Worm (Caenorhabditis elegans) whole organism, dauer: ENCODE measurements around the gene C17E7.13.

Source experiments
- unc-62 ChIP-seq: sonication (generic microtip); optimal IDR thresholded peaks from 2 replicates; lab custom pipeline; 2017; ENCODE audit warnings: missing biosample characterization, missing genetic modification reagents, missing genetic modification characterization

Gene C17E7.13

DNA sequence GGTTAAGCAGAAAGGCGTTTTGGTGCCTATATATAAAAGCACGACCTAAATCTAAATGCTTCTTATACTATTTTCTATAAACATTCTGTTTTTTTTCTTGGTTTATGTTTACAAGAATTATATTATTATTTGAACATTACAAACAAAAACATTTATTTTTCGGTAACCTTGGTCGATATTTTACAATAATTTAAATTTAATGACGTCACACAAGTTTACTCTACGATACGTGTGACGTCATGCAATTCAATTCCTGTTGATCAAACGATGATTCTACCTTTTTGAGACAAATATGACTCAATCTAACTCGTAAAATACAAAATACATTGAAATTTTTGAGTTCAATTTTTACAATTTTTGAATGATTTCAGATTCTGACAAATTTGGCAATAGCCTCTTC is 6.9 kb upstream of the C17E7.13 start:
- no peak for TF ChIP-seq unc-62 (GFP tag; lab: Kevin White, UChicago)

DNA sequence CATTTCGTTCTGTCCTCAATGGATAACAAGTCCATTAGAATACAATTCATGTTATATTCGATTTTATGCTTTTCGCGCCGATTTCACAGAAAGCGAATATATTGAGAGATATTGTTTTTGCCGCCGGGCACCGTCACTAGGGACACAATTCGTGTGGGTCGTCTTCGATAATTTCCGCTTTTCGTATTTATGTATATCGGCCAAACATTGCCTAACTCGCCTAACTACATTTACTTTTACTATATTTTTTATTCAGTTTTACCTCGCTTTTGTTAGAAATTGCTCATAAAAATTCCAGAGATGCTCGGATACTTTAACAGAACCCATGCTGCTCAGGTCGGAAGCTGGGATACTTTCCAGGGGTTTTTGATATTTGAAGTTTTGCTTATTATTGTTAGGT is 5.6 kb upstream of the C17E7.13 start, which contains the start of gene sre-9:
Gene sre-9 (plus strand): TSS at position 301 of the 400 bp plus-strand sequence.
- TF ChIP-seq unc-62 (GFP tag; lab: Kevin White, UChicago) = no peak

DNA sequence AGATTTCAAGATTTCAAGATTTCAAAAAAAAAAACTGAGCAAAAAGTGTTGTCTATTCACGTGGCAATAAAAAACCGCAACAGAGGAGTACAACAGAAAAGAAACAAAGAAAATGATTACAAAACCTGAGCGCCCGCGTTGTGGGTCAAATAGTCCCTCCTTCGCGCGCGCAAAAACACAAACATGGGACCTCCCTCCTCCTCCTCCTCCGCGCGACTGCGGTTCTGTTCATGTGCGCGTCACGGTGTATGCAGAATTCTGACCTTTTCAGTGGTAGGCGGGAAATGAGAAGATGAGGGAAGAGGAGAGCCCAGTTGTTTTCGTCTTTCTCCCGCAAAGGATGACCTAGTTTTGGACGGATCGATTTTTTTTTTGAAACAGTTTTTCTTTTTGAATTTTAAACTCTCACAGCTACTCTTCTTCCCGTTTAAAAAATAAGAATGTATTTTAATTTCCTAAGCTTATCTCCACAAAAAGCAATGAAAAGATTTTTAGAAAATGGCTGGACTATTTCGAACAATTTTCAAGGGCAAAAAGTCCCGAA is 3.3 kb upstream of the C17E7.13 start, which contains the start of gene C17E7.4:
Gene C17E7.4 (plus strand): TSS at position 494 of the 544 bp plus-strand sequence.
- TF ChIP-seq unc-62 (GFP tag; lab: Kevin White, UChicago) = no peak

DNA sequence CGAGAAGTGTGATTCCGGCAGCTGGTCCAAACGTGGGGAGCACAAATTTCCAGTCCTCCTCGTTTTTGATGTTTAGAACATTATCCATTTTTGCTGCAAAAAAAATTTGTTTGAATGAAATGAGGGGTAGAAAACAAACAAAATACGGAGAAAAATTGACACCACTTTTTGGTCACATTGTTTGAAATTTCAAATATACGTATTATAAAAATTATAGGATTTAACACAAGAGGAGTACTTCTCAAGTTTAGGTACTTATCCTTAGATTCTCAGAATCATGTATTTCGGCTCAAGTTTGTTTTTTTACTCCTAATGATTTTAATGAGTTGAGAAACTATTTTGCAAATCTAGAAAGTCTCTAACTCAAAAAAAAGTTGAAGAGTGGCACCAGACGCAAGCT is 2.8 kb upstream of the C17E7.13 start, which contains the start of gene C17E7.12:
Gene C17E7.12 (minus strand): TSS at position 101 of the 400 bp plus-strand sequence.
- no peak for TF ChIP-seq unc-62 (GFP tag; lab: Kevin White, UChicago)

DNA sequence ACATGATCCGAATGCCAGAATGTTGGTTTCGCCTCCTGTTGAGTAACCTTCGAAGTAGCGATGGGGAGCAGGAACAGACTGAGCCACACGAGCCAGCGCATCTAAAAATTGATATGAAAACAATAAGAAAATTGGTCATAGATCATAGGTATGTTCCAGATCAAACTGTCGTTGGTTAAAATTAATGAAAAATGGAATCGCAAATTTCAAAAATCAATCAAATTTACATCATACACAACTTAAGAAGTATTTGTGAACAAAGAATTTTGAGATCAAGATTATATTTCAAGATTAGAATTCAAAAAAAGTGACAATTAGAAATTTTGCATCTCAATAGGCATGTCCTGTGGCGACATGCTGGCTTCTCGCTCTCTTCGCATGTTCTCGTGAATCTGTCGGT is 1.7 kb upstream of the C17E7.13 start, which contains the start of gene C17E7.9:
Gene C17E7.9 (minus strand): TSS at position 101 of the 400 bp plus-strand sequence.
- TF ChIP-seq unc-62 (GFP tag; lab: Kevin White, UChicago) = no peak

DNA sequence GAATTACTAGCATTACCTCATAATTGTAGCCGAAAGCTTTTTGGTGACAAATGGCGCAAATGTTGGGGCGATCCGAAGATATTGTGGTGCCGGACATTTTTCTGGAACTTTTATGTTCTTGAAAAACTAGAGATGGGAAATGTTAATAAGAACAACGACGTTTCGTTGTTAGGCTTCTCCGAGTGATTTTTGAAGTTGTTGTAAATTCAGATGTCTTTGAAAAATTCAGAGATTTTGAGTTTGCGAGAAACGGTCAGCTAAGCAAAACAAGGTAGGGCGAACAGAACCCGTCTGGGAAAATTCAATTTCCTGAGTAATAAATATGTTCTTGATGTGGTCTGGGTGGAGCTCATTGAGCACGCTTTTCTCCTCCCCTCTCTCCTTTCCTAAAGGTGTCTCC is 3.0 kb downstream of the C17E7.13 start, which contains the start of gene nhr-124:
Gene nhr-124 (minus strand): TSS at position 101 of the 400 bp plus-strand sequence.
- TF ChIP-seq unc-62 (GFP tag; lab: Kevin White, UChicago) = no peak

DNA sequence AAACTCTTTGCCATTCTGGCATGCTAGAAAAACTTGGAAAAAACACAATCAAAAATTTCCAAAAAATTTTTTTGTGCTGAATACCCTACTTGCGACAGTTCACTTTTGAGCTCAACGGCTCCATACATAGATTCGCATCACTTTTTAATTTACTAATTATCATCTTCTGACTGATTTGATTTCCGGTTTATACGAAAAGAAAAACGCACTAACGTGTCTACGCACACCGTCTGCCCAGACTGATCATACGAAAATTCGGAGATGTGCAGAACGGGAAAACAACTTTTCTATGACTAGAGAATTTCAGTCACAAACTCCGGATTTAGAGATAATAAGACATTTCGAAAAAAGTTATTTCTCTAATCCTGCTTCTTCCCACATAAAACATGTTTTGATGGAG is 4.5 kb downstream of the C17E7.13 start:
- TF ChIP-seq unc-62 (GFP tag; lab: Kevin White, UChicago) = no peak

DNA sequence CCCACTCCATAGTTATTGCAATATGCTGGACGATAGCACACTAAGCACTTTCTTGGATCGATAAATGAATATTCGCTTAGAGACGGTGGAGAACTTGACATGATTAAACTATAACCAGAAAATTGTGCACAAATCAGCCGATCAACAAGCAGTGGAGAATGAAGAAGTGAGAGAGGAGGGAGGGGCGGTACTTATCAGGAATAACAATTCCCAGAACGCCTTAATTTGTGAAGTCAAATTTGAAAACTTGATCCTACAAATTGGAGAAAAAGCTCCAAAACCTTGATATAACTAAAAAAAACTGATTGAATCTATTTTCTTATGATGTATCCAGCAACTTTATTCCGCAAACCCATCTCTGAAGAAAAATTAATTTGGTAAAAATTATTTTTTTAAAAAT is 10.9 kb downstream of the C17E7.13 start, which contains the start of gene nhr-159:
Gene nhr-159 (minus strand): TSS at position 101 of the 400 bp plus-strand sequence.
- no peak for TF ChIP-seq unc-62 (GFP tag; lab: Kevin White, UChicago)

DNA sequence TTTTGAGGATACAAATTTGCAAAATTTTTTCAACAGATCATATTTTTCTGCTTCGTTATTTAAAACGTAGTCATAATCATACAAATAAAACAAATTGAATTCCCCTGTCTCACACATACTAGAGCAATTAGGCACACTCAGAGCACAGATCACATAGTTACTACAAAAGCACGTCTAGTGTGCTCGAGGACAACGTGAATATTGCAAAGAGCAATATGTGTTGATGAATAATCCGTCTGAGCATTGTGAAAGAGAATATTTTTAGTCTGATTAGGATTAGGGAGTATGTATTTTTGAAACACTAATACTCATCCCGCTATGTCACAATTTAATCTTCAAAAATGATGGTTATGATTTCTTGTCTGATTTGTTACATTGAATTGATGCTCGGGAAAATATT is 11.8 kb downstream of the C17E7.13 start:
- no peak for TF ChIP-seq unc-62 (GFP tag; lab: Kevin White, UChicago)

DNA sequence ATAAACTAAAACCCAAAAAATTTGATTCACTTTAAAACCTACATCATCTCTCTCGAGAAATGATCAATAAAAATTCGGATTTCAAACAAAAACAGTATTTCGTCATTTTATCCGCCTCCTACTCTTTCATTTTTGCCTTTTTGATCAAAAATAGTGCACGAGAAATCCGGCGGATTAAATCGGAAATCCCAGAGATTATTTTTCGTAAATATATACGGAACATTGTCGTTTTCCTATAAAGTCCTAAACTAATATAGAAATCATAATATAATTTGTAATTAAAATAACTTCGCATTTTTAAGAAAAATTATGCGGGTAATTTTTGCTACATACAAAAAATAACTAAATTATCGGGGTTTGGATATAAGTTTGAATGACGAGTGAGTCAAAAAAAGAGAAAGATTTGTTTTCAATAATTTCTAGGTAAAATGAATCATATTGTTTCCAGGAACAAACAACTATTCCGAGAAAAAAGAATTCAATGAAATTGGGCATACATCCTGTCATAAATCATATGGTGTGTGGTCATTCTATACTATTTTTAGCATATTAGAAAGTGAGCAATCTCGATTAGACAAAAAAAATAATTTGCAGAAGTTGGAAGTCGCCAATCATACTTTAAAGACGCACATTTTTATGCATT is 14.9 kb downstream of the C17E7.13 start, which contains the start of gene nhr-158:
Gene nhr-158 (minus strand): TSS at position 51 of the 643 bp plus-strand sequence.
- no peak for TF ChIP-seq unc-62 (GFP tag; lab: Kevin White, UChicago)

DNA sequence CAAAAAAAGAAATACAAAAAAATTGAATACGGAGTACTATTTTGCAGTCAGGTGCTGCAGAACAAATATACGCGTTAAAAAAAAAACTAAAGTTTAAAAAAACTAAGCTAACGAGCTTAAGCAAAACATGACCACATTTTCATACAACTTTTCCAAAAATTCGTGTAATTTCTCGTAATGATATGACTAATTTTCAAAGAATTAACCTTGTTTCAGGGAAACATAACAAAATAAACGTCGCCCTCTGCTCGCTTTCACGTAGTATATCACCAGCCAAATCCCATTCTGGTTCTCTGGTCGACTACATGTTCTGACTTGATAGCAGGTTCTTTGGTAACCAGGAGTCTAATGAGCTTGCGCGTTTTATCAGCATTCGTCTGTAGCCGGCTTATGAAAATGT is 18.7 kb downstream of the C17E7.13 start:
- no peak for TF ChIP-seq unc-62 (GFP tag; lab: Kevin White, UChicago)

DNA sequence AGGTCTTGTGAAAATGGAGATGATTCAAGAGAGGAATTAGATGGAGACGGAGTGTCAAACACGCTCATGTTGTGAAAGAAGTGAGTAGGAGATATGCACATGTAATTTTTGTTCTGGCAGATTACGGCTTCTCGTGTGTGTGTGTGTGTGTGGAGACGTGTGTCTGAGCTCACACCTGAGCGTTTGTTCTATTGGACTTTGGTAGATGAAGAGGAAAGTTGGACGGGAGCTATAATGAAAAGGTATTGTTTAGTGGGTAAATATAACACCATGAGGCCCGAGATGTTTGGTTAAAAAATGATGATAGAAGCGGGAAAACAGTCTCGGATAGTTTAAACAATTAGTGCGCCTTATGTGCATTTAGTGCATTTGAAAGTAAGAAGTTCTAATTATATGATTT is 20.2 kb downstream of the C17E7.13 start, which contains the start of gene nhr-157:
Gene nhr-157 (minus strand): TSS at position 101 of the 400 bp plus-strand sequence.
- no peak for TF ChIP-seq unc-62 (GFP tag; lab: Kevin White, UChicago)

DNA sequence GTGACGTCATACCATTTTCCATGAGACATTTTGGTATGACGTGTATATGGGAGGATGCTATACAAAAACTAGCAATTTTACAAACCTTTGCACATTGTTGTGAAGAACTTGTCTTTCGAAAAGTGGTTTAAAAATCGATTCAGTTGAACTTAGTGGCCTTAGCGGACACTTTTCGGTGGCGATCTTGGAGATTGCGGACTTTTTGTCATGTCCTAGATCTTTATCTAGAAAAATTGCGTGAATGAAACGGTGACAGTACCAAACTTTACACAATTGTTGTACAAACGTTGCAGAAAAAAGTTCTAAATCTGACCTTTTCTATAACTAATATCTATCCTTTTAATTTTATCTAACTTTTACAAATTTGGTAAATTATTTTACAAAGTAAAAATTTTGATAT is 23.8 kb downstream of the C17E7.13 start:
- no peak for TF ChIP-seq unc-62 (GFP tag; lab: Kevin White, UChicago)

DNA sequence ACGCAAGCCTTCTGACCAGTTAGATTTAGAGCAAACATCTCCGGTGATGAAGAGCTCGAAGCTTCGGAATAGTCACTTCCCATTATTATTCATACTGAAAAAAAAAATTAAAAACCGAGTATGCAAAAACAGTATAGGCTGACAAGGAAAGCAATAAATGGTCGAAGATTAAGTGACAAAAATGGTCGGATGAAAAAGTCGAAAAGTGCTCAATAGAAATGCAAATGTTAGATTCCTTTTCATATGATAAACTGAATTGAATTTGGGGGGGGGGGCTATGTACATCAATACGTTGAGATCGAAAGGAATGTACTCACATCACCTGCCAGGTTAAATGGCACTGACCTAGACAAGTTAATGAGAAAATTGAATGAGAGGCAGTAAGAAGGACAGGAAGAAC is 26.2 kb downstream of the C17E7.13 start, which contains the start of gene nhr-187:
Gene nhr-187 (minus strand): TSS at position 101 of the 400 bp plus-strand sequence.
- no peak for TF ChIP-seq unc-62 (GFP tag; lab: Kevin White, UChicago)

DNA sequence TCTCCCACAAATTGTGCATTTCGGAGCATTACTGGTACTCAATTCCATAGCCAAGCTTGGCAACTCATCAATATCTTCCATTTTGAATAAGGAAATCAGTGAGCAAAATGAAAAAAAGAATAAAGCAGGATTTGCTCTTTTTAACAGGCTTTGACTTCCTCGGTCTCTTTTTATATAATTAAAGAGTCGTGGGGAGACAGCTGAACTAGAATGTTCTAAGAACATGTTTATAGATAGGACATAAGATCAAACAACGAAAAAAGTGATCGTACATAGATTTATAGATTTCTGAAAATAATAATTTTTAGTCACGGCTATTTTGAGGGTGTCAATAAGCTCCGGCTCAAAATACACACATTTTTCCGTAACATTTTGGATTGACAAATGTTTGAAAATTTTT is 29.0 kb downstream of the C17E7.13 start, which contains the start of gene nhr-189:
Gene nhr-189 (minus strand): TSS at position 121 of the 400 bp plus-strand sequence.
- TF ChIP-seq unc-62 (GFP tag; lab: Kevin White, UChicago) = no peak

DNA sequence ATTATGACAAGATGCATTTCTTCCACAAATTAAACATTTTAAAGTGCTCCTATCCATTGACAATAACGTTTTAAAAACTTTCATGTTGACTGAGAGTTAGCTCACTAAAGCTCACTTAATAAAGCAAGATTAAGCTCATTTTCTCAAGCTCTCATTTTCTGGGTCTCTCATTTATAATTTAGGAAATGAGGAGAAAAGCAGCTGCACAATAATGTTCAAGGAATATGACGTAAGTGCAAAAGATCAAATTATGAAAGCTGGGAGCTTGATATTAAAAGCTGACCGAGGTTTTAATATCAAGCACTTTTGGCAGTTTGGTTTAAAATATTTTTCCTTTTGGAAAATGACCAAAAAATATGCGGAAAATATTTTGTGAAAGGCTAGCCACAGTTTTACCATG is 31.3 kb downstream of the C17E7.13 start, which contains the start of gene nhr-188:
Gene nhr-188 (minus strand): TSS at position 84 of the 400 bp plus-strand sequence.
- no peak for TF ChIP-seq unc-62 (GFP tag; lab: Kevin White, UChicago)
